Fruit fly (Drosophila melanogaster): Measurements from ENCODE around the gene indra.
A peak's percentile ranks its signal among the peaks of the same experiment; 100 is the strongest.

indra gene

dm6 chr3L:1368201-1368617, 26.0 kb upstream of the indra start (continued):
- TF ChIP-seq nau (GFP tag; optimal IDR thresholded peaks at IDR 0.05) (peak; percentile 22), NFAT (GFP tag; IDR thresholded peaks at IDR 0.05) (peak; percentile 65), Stat92E (GFP tag; optimal IDR thresholded peaks at IDR 0.05) (no peak), CG10979 (tag; optimal IDR thresholded peaks at IDR 0.05) (peak; percentile 74), CG8478 (optimal IDR thresholded peaks at IDR 0.05) (no peak), CG2129 (GFP tag; IDR thresholded peaks at IDR 0.05; ENCODE audit: partially characterized antibody) (no peak), E2f1 (GFP tag; IDR thresholded peaks at IDR 0.05) (peak; percentile 87), CG30020 (tag; optimal IDR thresholded peaks at IDR 0.05) (no peak), Lpt (GFP tag; optimal IDR thresholded peaks at IDR 0.05) (no peak), vfl (GFP tag; optimal IDR thresholded peaks at IDR 0.05) (peak; percentile 36), CG6765 (GFP tag; optimal IDR thresholded peaks at IDR 0.05) (no peak), Aef1 (GFP tag; IDR thresholded peaks at IDR 0.05) (peak; percentile 83), ro (GFP tag; IDR thresholded peaks at IDR 0.05) (peak; percentile 51), BtbVII (GFP tag; optimal IDR thresholded peaks at IDR 0.05) (peak; percentile 43), Antp (GFP tag; optimal IDR thresholded peaks at IDR 0.05) (peak; percentile 80), CG6254 (GFP tag; optimal IDR thresholded peaks at IDR 0.05) (peak; percentile 55), Oaz (GFP tag; IDR thresholded peaks at IDR 0.05) (peak; percentile 46; the same call in 1 of the 2 replicates), ham (GFP tag; IDR thresholded peaks at IDR 0.05) (peak; percentile 66; the same call in 1 of the 2 replicates), dpn (GFP tag; optimal IDR thresholded peaks at IDR 0.05) (peak; percentile 79 to 84), YL-1 (GFP tag; optimal IDR thresholded peaks at IDR 0.05) (no peak), CG12744 (GFP tag; optimal IDR thresholded peaks at IDR 0.05) (peak; percentile 46), CG31388 (GFP tag; optimal IDR thresholded peaks at IDR 0.05) (peak; percentile 49), Blimp-1 (GFP tag; optimal IDR thresholded peaks at IDR 0.05) (peak; percentile 52), esg (GFP tag; conservative IDR thresholded peaks at IDR 0.05) (peak; percentile 86), pita (GFP tag; optimal IDR thresholded peaks at IDR 0.05) (no peak), CG18764 (GFP tag; optimal IDR thresholded peaks at IDR 0.05) (peak; percentile 33), bab2 (GFP tag; optimal IDR thresholded peaks at IDR 0.05) (peak; percentile 89), CG4424 (GFP tag; optimal IDR thresholded peaks at IDR 0.05) (peak; percentile 87), tio (GFP tag; optimal IDR thresholded peaks at IDR 0.05) (peak; percentile 54), caup (GFP tag; optimal IDR thresholded peaks at IDR 0.05; ENCODE audit: severe bottlenecking) (peak; percentile 74), CG12155 (GFP tag; optimal IDR thresholded peaks at IDR 0.05) (peak; percentile 66), Nf-YC (tag; optimal IDR thresholded peaks at IDR 0.05) (peak; percentile 18), CG15601 (tag; optimal IDR thresholded peaks at IDR 0.05) (peak; percentile 23), CG3281 (GFP tag; optimal IDR thresholded peaks at IDR 0.05) (peak; percentile 70), ci (GFP tag; IDR thresholded peaks at IDR 0.05) (peak; percentile 92), Side (GFP tag; optimal IDR thresholded peaks at IDR 0.05) (peak; percentile 64), slp2 (GFP tag; optimal IDR thresholded peaks at IDR 0.05) (peak; percentile 73), CG1832 (GFP tag; optimal IDR thresholded peaks at IDR 0.05) (no peak), CG5180 (GFP tag; optimal IDR thresholded peaks at IDR 0.05) (peak; percentile 96), psq (GFP tag; optimal IDR thresholded peaks at IDR 0.05) (peak; percentile 36), CG15696 (tag; optimal IDR thresholded peaks at IDR 0.05) (peak; percentile 85), br (optimal IDR thresholded peaks at IDR 0.05) (no peak), pzg (GFP tag; optimal IDR thresholded peaks at IDR 0.05) (no peak), CG15073 (GFP tag; optimal IDR thresholded peaks at IDR 0.05) (no peak), Chrac-16 (GFP tag; optimal IDR thresholded peaks at IDR 0.05) (peak; percentile 86), ap (GFP tag; IDR thresholded peaks at IDR 0.05) (peak; percentile 75), gsb-n (tag; optimal IDR thresholded peaks at IDR 0.05) (peak; percentile 45), CG15514 (GFP tag; optimal IDR thresholded peaks at IDR 0.05) (peak; percentile 40), Spps (tag; optimal IDR thresholded peaks at IDR 0.05) (peak; percentile 16), fd102C (GFP tag; optimal IDR thresholded peaks at IDR 0.05) (peak; percentile 71), CG12236 (GFP tag; optimal IDR thresholded peaks at IDR 0.05) (peak; percentile 9), hth (optimal IDR thresholded peaks at IDR 0.05) (no peak)

Measured in whole organism, embryonic.